Worm (Caenorhabditis elegans) whole organism, young adult: ENCODE measurements around the gene sli-1.

Source experiments
- B0019.2 ChIP-seq: fragments of 200-800 bp; sonication (Bioruptor generic); conservative IDR thresholded peaks from 2 replicates; pipeline ENCODE4 v1.3.6; 2022; ENCODE audit warnings: missing genetic modification reagents, missing genetic modification characterization, missing compliant biosample characterization
- B0261.1 ChIP-seq: sonication (generic microtip); optimal IDR thresholded peaks from 2 replicates; lab custom pipeline; 2016; ENCODE audit warnings: mild to moderate bottlenecking, missing genetic modification characterization, moderate library complexity, missing compliant biosample characterization
- C06A6.2 ChIP-seq: fragments of 200-800 bp; sonication (Bioruptor generic); conservative IDR thresholded peaks from 2 replicates; pipeline ENCODE4 v1.3.6; 2022; ENCODE audit warnings: missing genetic modification characterization, missing compliant biosample characterization
- D2030.7 ChIP-seq: fragments of 200-800 bp; sonication (Bioruptor generic); IDR thresholded peaks from 2 replicates; pipeline ENCODE4 v1.3.6; 2022; ENCODE audit warnings: missing genetic modification reagents, missing genetic modification characterization, missing compliant biosample characterization
- F22D6.2 ChIP-seq: sonication (generic microtip); optimal IDR thresholded peaks from 2 replicates; lab custom pipeline; 2016; ENCODE audit warnings: mild to moderate bottlenecking, missing genetic modification characterization, missing compliant biosample characterization
- F33H1.4 ChIP-seq: fragments of 200-800 bp; sonication (Bioruptor generic); IDR thresholded peaks from 2 replicates; pipeline ENCODE4 v1.3.6; 2022; ENCODE audit warnings: missing genetic modification reagents, missing genetic modification characterization, missing compliant biosample characterization
- F52B5.7 ChIP-seq: sonication (generic microtip); optimal IDR thresholded peaks from 2 replicates; lab custom pipeline; 2016; ENCODE audit warnings: mild to moderate bottlenecking, missing genetic modification characterization, missing compliant biosample characterization
- F55B11.4 ChIP-seq: sonication (generic microtip); optimal IDR thresholded peaks from 2 replicates; lab custom pipeline; 2016; ENCODE audit warnings: missing compliant biosample characterization, missing genetic modification characterization, borderline replicate concordance; ENCODE audit not compliant: insufficient read depth
- F57A8.1 ChIP-seq: fragments of 200-800 bp; sonication (Bioruptor generic); optimal IDR thresholded peaks from 2 replicates; lab custom pipeline; 2018; ENCODE audit warnings: mild to moderate bottlenecking, missing genetic modification characterization, moderate library complexity, missing compliant biosample characterization
- F57C9.4 ChIP-seq: sonication (generic microtip); optimal IDR thresholded peaks from 2 replicates; lab custom pipeline; 2017; ENCODE audit warnings: mild to moderate bottlenecking, missing genetic modification characterization, missing compliant biosample characterization
- K11D2.4 ChIP-seq: fragments of 200-800 bp; sonication (Bioruptor generic); IDR thresholded peaks from 2 replicates; pipeline ENCODE4 v1.3.6; 2022; ENCODE audit warnings: missing genetic modification reagents, missing genetic modification characterization, missing compliant biosample characterization
- T07F8.4 ChIP-seq: sonication (generic microtip); optimal IDR thresholded peaks from 2 replicates; lab custom pipeline; 2016; ENCODE audit warnings: mild to moderate bottlenecking, missing genetic modification characterization, moderate library complexity, missing compliant biosample characterization
- T26A5.8 ChIP-seq: sonication (generic microtip); optimal IDR thresholded peaks from 2 replicates; lab custom pipeline; 2016; ENCODE audit warnings: missing genetic modification characterization, missing compliant biosample characterization
- Y53F4B.3 ChIP-seq: fragments of 200-800 bp; sonication (Bioruptor generic); IDR thresholded peaks from 2 replicates; pipeline ENCODE4 v1.3.6; 2022; ENCODE audit warnings: missing genetic modification reagents, missing genetic modification characterization, missing compliant biosample characterization
- Y56A3A.18 ChIP-seq: fragments of 200-800 bp; sonication (Bioruptor generic); IDR thresholded peaks from 2 replicates; pipeline ENCODE4 v1.3.6; 2022; ENCODE audit warnings: missing genetic modification reagents, missing genetic modification characterization, missing compliant biosample characterization
- Y95B8A.8 ChIP-seq: fragments of 200-800 bp; sonication (Bioruptor generic); IDR thresholded peaks from 2 replicates; pipeline ENCODE4 v1.3.6; 2022; ENCODE audit warnings: missing genetic modification reagents, missing genetic modification characterization, missing compliant biosample characterization
- athp-1 ChIP-seq: sonication (generic microtip); optimal IDR thresholded peaks from 2 replicates; lab custom pipeline; 2017; ENCODE audit warnings: mild to moderate bottlenecking, missing genetic modification characterization, missing compliant biosample characterization
- attf-6 ChIP-seq: fragments of 200-800 bp; sonication (Bioruptor generic); IDR thresholded peaks from 2 replicates; pipeline ENCODE4 v1.3.6; 2022; ENCODE audit warnings: missing genetic modification reagents, missing genetic modification characterization, missing compliant biosample characterization
- bed-2 ChIP-seq: fragments of 200-800 bp; sonication (Bioruptor generic); IDR thresholded peaks from 2 replicates; pipeline ENCODE4 v1.3.6; 2022; ENCODE audit warnings: missing genetic modification reagents, missing genetic modification characterization, missing compliant biosample characterization
- cebp-1 ChIP-seq, 2 experiments: fragments of 200-800 bp in 1 of 2; sonication (Bioruptor generic) in 1 of 2; sonication (generic microtip) in 1 of 2; IDR thresholded peaks in 1 of 2; optimal IDR thresholded peaks in 1 of 2; 2 replicates each; pipeline versions ENCODE4 v1.3.6 to Lab custom; 2017 to 2022; ENCODE audit warnings: missing compliant biosample characterization in 2 of 2, missing genetic modification characterization in 2 of 2, mild to moderate bottlenecking in 1 of 2, missing genetic modification reagents in 1 of 2, moderate library complexity in 1 of 2
- cebp-2 ChIP-seq: fragments of 200-800 bp; sonication (Bioruptor generic); IDR thresholded peaks from 2 replicates; pipeline ENCODE4 v1.3.6; 2022; ENCODE audit warnings: missing genetic modification characterization, missing compliant biosample characterization
- ceh-27 ChIP-seq: fragments of 200-800 bp; sonication (Bioruptor generic); optimal IDR thresholded peaks from 2 replicates; lab custom pipeline; 2018; ENCODE audit warnings: mild to moderate bottlenecking, missing genetic modification characterization, moderate library complexity, missing compliant biosample characterization
- ceh-40 ChIP-seq: fragments of 200-800 bp; sonication (Bioruptor generic); IDR thresholded peaks from 2 replicates; pipeline ENCODE4 v1.3.6; 2022; ENCODE audit warnings: missing genetic modification characterization, missing compliant biosample characterization
- ceh-58 ChIP-seq: fragments of 200-800 bp; sonication (Bioruptor generic); IDR thresholded peaks from 2 replicates; pipeline ENCODE4 v1.3.6; 2022; ENCODE audit warnings: missing genetic modification characterization, missing compliant biosample characterization
- ceh-79 ChIP-seq: sonication (generic microtip); optimal IDR thresholded peaks from 2 replicates; lab custom pipeline; 2017; ENCODE audit warnings: mild to moderate bottlenecking, missing genetic modification characterization, missing compliant biosample characterization
- die-1 ChIP-seq: sonication (generic microtip); optimal IDR thresholded peaks from 2 replicates; lab custom pipeline; 2016; ENCODE audit warnings: missing genotype, mild to moderate bottlenecking, missing genetic modification characterization, missing compliant biosample characterization
- dpl-1 ChIP-seq: fragments of 150-350 bp; optimal IDR thresholded peaks from 2 replicates; lab custom pipeline; 2014; ENCODE audit warnings: missing biosample characterization, missing genetic modification reagents, missing genetic modification characterization
- egl-44 ChIP-seq: fragments of 200-800 bp; sonication (Bioruptor generic); IDR thresholded peaks from 2 replicates; pipeline ENCODE4 v1.3.6; 2022; ENCODE audit warnings: missing genetic modification reagents, missing genetic modification characterization, missing compliant biosample characterization
- egrh-3 ChIP-seq: fragments of 200-800 bp; sonication (Bioruptor generic); IDR thresholded peaks from 2 replicates; pipeline ENCODE4 v1.3.6; 2022; ENCODE audit warnings: missing genetic modification reagents, missing genetic modification characterization, missing compliant biosample characterization
- ets-4 ChIP-seq: fragments of 200-800 bp; sonication (Bioruptor generic); optimal IDR thresholded peaks from 2 replicates; lab custom pipeline; 2018; ENCODE audit warnings: mild to moderate bottlenecking, missing genetic modification characterization, missing compliant biosample characterization
- hmg-1.2 ChIP-seq: fragments of 200-800 bp; sonication (Bioruptor generic); IDR thresholded peaks from 2 replicates; pipeline ENCODE4 v1.3.6; 2022; ENCODE audit warnings: missing genetic modification reagents, missing genetic modification characterization, missing compliant biosample characterization
- lag-1 ChIP-seq: fragments of 200-800 bp; sonication (Bioruptor generic); IDR thresholded peaks from 2 replicates; pipeline ENCODE4 v1.3.6; 2022; ENCODE audit warnings: missing genetic modification reagents, missing genetic modification characterization, missing compliant biosample characterization
- let-526 ChIP-seq: fragments of 200-800 bp; sonication (Bioruptor generic); IDR thresholded peaks from 2 replicates; pipeline ENCODE4 v1.3.6; 2022; ENCODE audit warnings: missing genetic modification reagents, missing genetic modification characterization, missing compliant biosample characterization
- lsl-1 ChIP-seq: fragments of 200-800 bp; sonication (Bioruptor generic); optimal IDR thresholded peaks from 2 replicates; lab custom pipeline; 2018; ENCODE audit warnings: mild to moderate bottlenecking, missing genetic modification characterization, moderate library complexity, missing compliant biosample characterization
- madf-10 ChIP-seq: sonication (generic microtip); optimal IDR thresholded peaks from 2 replicates; lab custom pipeline; 2016; ENCODE audit warnings: mild to moderate bottlenecking, missing genetic modification characterization, missing compliant biosample characterization
- madf-3 ChIP-seq: fragments of 200-800 bp; sonication (Bioruptor generic); IDR thresholded peaks from 2 replicates; pipeline ENCODE4 v1.3.6; 2022; ENCODE audit warnings: missing genetic modification reagents, missing genetic modification characterization, missing compliant biosample characterization
- madf-8 ChIP-seq: fragments of 200-800 bp; sonication (Bioruptor generic); conservative IDR thresholded peaks from 2 replicates; pipeline ENCODE4 v1.3.6; 2022; ENCODE audit warnings: missing genetic modification reagents, missing genetic modification characterization, missing compliant biosample characterization
- mxl-1 ChIP-seq: sonication (generic microtip); optimal IDR thresholded peaks from 2 replicates; lab custom pipeline; 2016; ENCODE audit warnings: missing genetic modification characterization, missing compliant biosample characterization
- nfyb-1 ChIP-seq: fragments of 200-800 bp; sonication (Bioruptor generic); IDR thresholded peaks from 2 replicates; pipeline ENCODE4 v1.3.6; 2022; ENCODE audit warnings: missing genetic modification reagents, missing genetic modification characterization, missing compliant biosample characterization
- rcor-1 ChIP-seq: fragments of 200-800 bp; sonication (Bioruptor generic); IDR thresholded peaks from 2 replicates; pipeline ENCODE4 v1.3.6; 2022; ENCODE audit warnings: missing genetic modification reagents, missing genetic modification characterization, missing compliant biosample characterization
- snpc-1.3 ChIP-seq: sonication (generic microtip); optimal IDR thresholded peaks from 2 replicates; lab custom pipeline; 2017; ENCODE audit warnings: missing genetic modification characterization, mild to moderate bottlenecking, missing compliant biosample characterization, antibody characterized with exemption, moderate library complexity, missing genotype, missing genetic modification reagents; ENCODE audit not compliant: insufficient read depth
- snpc-3.4 ChIP-seq: sonication (generic microtip); optimal IDR thresholded peaks from 2 replicates; lab custom pipeline; 2017; ENCODE audit warnings: missing genetic modification characterization, mild to moderate bottlenecking, missing compliant biosample characterization, antibody characterized with exemption, moderate library complexity, missing genotype, missing genetic modification reagents
- sptf-2 ChIP-seq: fragments of 200-800 bp; sonication (Bioruptor generic); optimal IDR thresholded peaks from 2 replicates; lab custom pipeline; 2018; ENCODE audit warnings: mild to moderate bottlenecking, missing genetic modification characterization, missing compliant biosample characterization
- tbx-9 ChIP-seq: sonication (generic microtip); optimal IDR thresholded peaks from 2 replicates; lab custom pipeline; 2016; ENCODE audit warnings: borderline replicate concordance, missing genetic modification characterization, inconsistent platforms, missing compliant biosample characterization
- unc-62 ChIP-seq: fragments of 150-350 bp; optimal IDR thresholded peaks from 2 replicates; lab custom pipeline; 2014; ENCODE audit warnings: missing biosample characterization, missing genetic modification reagents, missing genetic modification characterization
- xnd-1 ChIP-seq: sonication (generic microtip); optimal IDR thresholded peaks from 2 replicates; lab custom pipeline; 2016; ENCODE audit warnings: missing genotype, missing genetic modification reagents, missing genetic modification characterization, missing compliant biosample characterization
- zim-3 ChIP-seq: sonication (generic microtip); optimal IDR thresholded peaks from 2 replicates; lab custom pipeline; 2017; ENCODE audit warnings: mild to moderate bottlenecking, missing genetic modification characterization, moderate library complexity, missing compliant biosample characterization
- ztf-6 ChIP-seq: fragments of 200-800 bp; sonication (Bioruptor generic); IDR thresholded peaks from 2 replicates; pipeline ENCODE4 v1.3.6; 2022; ENCODE audit warnings: missing genetic modification reagents, missing genetic modification characterization, missing compliant biosample characterization

Gene sli-1

ce11 chrX:768061-768646 lies 42.4 kb upstream of the sli-1 start, which contains the start of the genes trap-2 and ile-2 (continued):
- TF ChIP-seq madf-10 (tag; lab: Kevin White, UChicago) (peak; percentile 79), athp-1 (tag; lab: Kevin White, UChicago) (peak; percentile 8), F57A8.1 (peak; percentile 29), ceh-79 (tag; lab: Kevin White, UChicago) (no peak), ceh-40 (GFP tag; lab: Robert Waterston, UW) (no peak), K11D2.4 (GFP tag; lab: Robert Waterston, UW) (peak; percentile 40; the same call in 1 of the 2 replicates), ztf-6 (GFP tag; lab: Robert Waterston, UW) (0 out of 2 replicates have a peak, but pooled peaks have one; percentile 66), xnd-1 (tag; lab: Kevin White, UChicago) (no peak), T07F8.4 (tag; lab: Kevin White, UChicago) (no peak), dpl-1 (GFP tag; lab: Kevin White, UChicago) (no peak), rcor-1 (GFP tag; lab: Robert Waterston, UW) (peak; percentile 59), ets-4 (GFP tag; lab: Kevin White, UChicago) (peak; percentile 96), bed-2 (GFP tag; lab: Robert Waterston, UW) (no peak), snpc-3.4 (tag; lab: Kevin White, UChicago) (no peak), F33H1.4 (no peak), lsl-1 (GFP tag; lab: Kevin White, UChicago) (peak; percentile 63), ceh-58 (no peak), Y53F4B.3 (GFP tag; lab: Robert Waterston, UW) (no peak), tbx-9 (tag; lab: Kevin White, UChicago) (no peak), madf-3 (GFP tag; lab: Robert Waterston, UW) (0 out of 2 replicates have a peak, but pooled peaks have one; percentile 34), egrh-3 (peak; percentile 84), egl-44 (GFP tag; lab: Robert Waterston, UW) (0 out of 2 replicates have a peak, but pooled peaks have one; percentile 46), F55B11.4 (no peak), snpc-1.3 (tag; lab: Kevin White, UChicago) (no peak), T26A5.8 (tag; lab: Kevin White, UChicago) (no peak), sptf-2 (peak; percentile 71), nfyb-1 (peak; percentile 93), F22D6.2 (peak; percentile 42), Y56A3A.18 (peak; percentile 83; the same call in 1 of the 2 replicates), unc-62 (peak; percentile 56), attf-6 (GFP tag; lab: Robert Waterston, UW) (no peak), F52B5.7 (no peak), mxl-1 (tag; lab: Kevin White, UChicago) (no peak), B0019.2 (GFP tag; lab: Robert Waterston, UW) (no peak), B0261.1 (tag; lab: Kevin White, UChicago) (no peak), cebp-2 (GFP tag; lab: Robert Waterston, UW) (no peak), Y95B8A.8 (GFP tag; lab: Robert Waterston, UW) (no peak), zim-3 (tag; lab: Kevin White, UChicago) (no peak), lag-1 (GFP tag; lab: Robert Waterston, UW) (no peak), hmg-1.2 (peak; percentile 68), let-526 (GFP tag; lab: Robert Waterston, UW) (no peak), C06A6.2 (GFP tag; lab: Robert Waterston, UW) (peak; percentile 61), die-1 (tag; lab: Kevin White, UChicago) (peak; percentile 10), madf-8 (GFP tag; lab: Robert Waterston, UW) (no peak), D2030.7 (GFP tag; lab: Robert Waterston, UW) (no peak), F57C9.4 (no peak), cebp-1 (GFP tag; IDR thresholded peaks at IDR 0.05; lab: Robert Waterston, UW) (peak; percentile 64), cebp-1 (tag; optimal IDR thresholded peaks at IDR 0.05; lab: Kevin White, UChicago) (peak; percentile 89), ceh-27 (GFP tag; lab: Kevin White, UChicago) (peak; percentile 91)
